Fruit fly (Drosophila melanogaster) whole organism, adult: ENCODE measurements around the gene Hakai.

Source experiments
- CG11617 ChIP-seq: fragments of 200-800 bp; sonication (Bioruptor generic); optimal IDR thresholded peaks from 2 replicates; lab custom pipeline; 2017; ENCODE audit warnings: mild to moderate bottlenecking, missing biosample characterization, missing genetic modification reagents, missing genetic modification characterization
- CG33017 ChIP-seq: fragments of 200-800 bp; sonication (Bioruptor generic); optimal IDR thresholded peaks from 2 replicates; lab custom pipeline; 2018; ENCODE audit warnings: missing biosample characterization, mild to moderate bottlenecking, missing genetic modification characterization, moderate library complexity
- CG5204 ChIP-seq: fragments of 200-800 bp; sonication (Bioruptor generic); optimal IDR thresholded peaks from 2 replicates; lab custom pipeline; 2016; ENCODE audit warnings: missing biosample characterization, missing genetic modification characterization
- CG7045 ChIP-seq: fragments of 200-800 bp; sonication (Bioruptor generic); optimal IDR thresholded peaks from 2 replicates; lab custom pipeline; 2017; ENCODE audit warnings: missing biosample characterization, mild to moderate bottlenecking, missing genetic modification characterization
- Clk ChIP-seq: fragments of 200-800 bp; sonication (Bioruptor generic); optimal IDR thresholded peaks from 2 replicates; lab custom pipeline; 2017; ENCODE audit warnings: missing biosample characterization, missing genetic modification characterization
- Hr96 ChIP-seq: fragments of 200-800 bp; sonication (Bioruptor generic); optimal IDR thresholded peaks from 2 replicates; lab custom pipeline; 2016; ENCODE audit warnings: missing biosample characterization, missing genetic modification characterization
- bab1 ChIP-seq: fragments of 200-800 bp; sonication (Bioruptor generic); optimal IDR thresholded peaks from 3 replicates; lab custom pipeline; 2019; ENCODE audit warnings: missing biosample characterization, mild to moderate bottlenecking, missing genetic modification characterization, moderate library complexity
- cic ChIP-seq: fragments of 200-800 bp; sonication (Bioruptor generic); optimal IDR thresholded peaks from 2 replicates; lab custom pipeline; 2017; ENCODE audit warnings: missing biosample characterization, mild to moderate bottlenecking, missing genetic modification characterization, moderate library complexity
- kay ChIP-seq: fragments of 200-800 bp; sonication (Bioruptor generic); peaks from one replicate; lab custom pipeline; 2016; ENCODE audit warnings: missing biosample characterization, missing genetic modification characterization, borderline replicate concordance
- ovo ChIP-seq: fragments of 200-800 bp; sonication (Bioruptor generic); optimal IDR thresholded peaks from 2 replicates; lab custom pipeline; 2016; ENCODE audit warnings: missing biosample characterization, missing genetic modification characterization
- pad ChIP-seq: fragments of 200-800 bp; sonication (Bioruptor generic); optimal IDR thresholded peaks from 3 replicates; lab custom pipeline; 2017; ENCODE audit warnings: missing biosample characterization, missing genetic modification characterization, mild to moderate bottlenecking, moderate library complexity, missing genetic modification reagents
- toe ChIP-seq: fragments of 200-800 bp; sonication (Bioruptor generic); optimal IDR thresholded peaks from 2 replicates; lab custom pipeline; 2016; ENCODE audit warnings: missing biosample characterization, missing genetic modification characterization

- peak; percentile 69 for TF ChIP-seq CG5204 (GFP tag; lab: Kevin White, UChicago)
- no peak for TF ChIP-seq kay (GFP tag; lab: Kevin White, UChicago)
- TF ChIP-seq CG11617 (GFP tag; lab: Kevin White, UChicago), result peak; percentile 66
- TF ChIP-seq Clk, result peak; percentile 40
- peak; percentile 28 for TF ChIP-seq bab1 (GFP tag; lab: Kevin White, UChicago)
- TF ChIP-seq pad (GFP tag; lab: Kevin White, UChicago), result no peak
- TF ChIP-seq CG7045 (GFP tag; lab: Kevin White, UChicago), result peak; percentile 83
- peak; percentile 83 for TF ChIP-seq ovo (GFP tag; lab: Kevin White, UChicago)
- peak; percentile 61 for TF ChIP-seq CG33017 (tag; lab: Kevin White, UChicago)
- TF ChIP-seq cic (GFP tag; lab: Kevin White, UChicago), result no peak
- peak; percentile 72 for TF ChIP-seq Hr96
- TF ChIP-seq toe (GFP tag; lab: Kevin White, UChicago), result peak; percentile 68
Measured at dm6 chr2L:19575626-19576298, 6.5 kb downstream of the Hakai start.
